Worm (Caenorhabditis elegans) whole organism, young adult: ENCODE results near the gene pinn-1.

Experiments
- B0261.1 ChIP-seq: sonication (generic microtip); optimal IDR thresholded peaks from 2 replicates; lab custom pipeline; 2016; ENCODE audit warnings: mild to moderate bottlenecking, missing genetic modification characterization, moderate library complexity, missing compliant biosample characterization
- B0336.3 ChIP-seq: fragments of 200-800 bp; sonication (Bioruptor generic); IDR thresholded peaks from 2 replicates; pipeline ENCODE4 v1.3.6; 2022; ENCODE audit warnings: missing genetic modification characterization, missing compliant biosample characterization
- C06A6.2 ChIP-seq: fragments of 200-800 bp; sonication (Bioruptor generic); conservative IDR thresholded peaks from 2 replicates; pipeline ENCODE4 v1.3.6; 2022; ENCODE audit warnings: missing genetic modification characterization, missing compliant biosample characterization
- C17E4.6 ChIP-seq: fragments of 200-800 bp; sonication (Bioruptor generic); IDR thresholded peaks from 2 replicates; pipeline ENCODE4 v1.3.6; 2022; ENCODE audit warnings: missing genetic modification reagents, missing genetic modification characterization, missing compliant biosample characterization
- F22D6.2 ChIP-seq: sonication (generic microtip); optimal IDR thresholded peaks from 2 replicates; lab custom pipeline; 2016; ENCODE audit warnings: mild to moderate bottlenecking, missing genetic modification characterization, missing compliant biosample characterization
- F33H1.4 ChIP-seq: fragments of 200-800 bp; sonication (Bioruptor generic); IDR thresholded peaks from 2 replicates; pipeline ENCODE4 v1.3.6; 2022; ENCODE audit warnings: missing genetic modification reagents, missing genetic modification characterization, missing compliant biosample characterization
- F37B4.10 ChIP-seq: fragments of 200-800 bp; sonication (Bioruptor generic); IDR thresholded peaks from 2 replicates; pipeline ENCODE4 v1.3.6; 2022; ENCODE audit warnings: missing genetic modification characterization, missing compliant biosample characterization
- F57C9.4 ChIP-seq: sonication (generic microtip); optimal IDR thresholded peaks from 2 replicates; lab custom pipeline; 2017; ENCODE audit warnings: mild to moderate bottlenecking, missing genetic modification characterization, missing compliant biosample characterization
- T26A5.8 ChIP-seq: sonication (generic microtip); optimal IDR thresholded peaks from 2 replicates; lab custom pipeline; 2016; ENCODE audit warnings: missing genetic modification characterization, missing compliant biosample characterization
- Y53F4B.3 ChIP-seq: fragments of 200-800 bp; sonication (Bioruptor generic); IDR thresholded peaks from 2 replicates; pipeline ENCODE4 v1.3.6; 2022; ENCODE audit warnings: missing genetic modification reagents, missing genetic modification characterization, missing compliant biosample characterization
- Y67H2A.10 ChIP-seq: fragments of 200-800 bp; sonication (Bioruptor generic); conservative IDR thresholded peaks from 2 replicates; pipeline ENCODE4 v1.3.6; 2022; ENCODE audit warnings: missing genetic modification reagents, missing genetic modification characterization, missing compliant biosample characterization
- aptf-2 ChIP-seq: fragments of 200-800 bp; sonication (Bioruptor generic); conservative IDR thresholded peaks from 2 replicates; pipeline ENCODE4 v1.3.6; 2022; ENCODE audit warnings: missing genetic modification reagents, missing genetic modification characterization, missing compliant biosample characterization
- atf-7 ChIP-seq: sonication (generic microtip); optimal IDR thresholded peaks from 2 replicates; lab custom pipeline; 2017; ENCODE audit warnings: mild to moderate bottlenecking, missing genetic modification characterization, missing compliant biosample characterization
- ceh-79 ChIP-seq: sonication (generic microtip); optimal IDR thresholded peaks from 2 replicates; lab custom pipeline; 2017; ENCODE audit warnings: mild to moderate bottlenecking, missing genetic modification characterization, missing compliant biosample characterization
- chd-7 ChIP-seq: sonication (generic microtip); optimal IDR thresholded peaks from 2 replicates; lab custom pipeline; 2016; ENCODE audit warnings: mild to moderate bottlenecking, missing genetic modification characterization, moderate library complexity, missing compliant biosample characterization
- dpl-1 ChIP-seq: fragments of 150-350 bp; optimal IDR thresholded peaks from 2 replicates; lab custom pipeline; 2014; ENCODE audit warnings: missing biosample characterization, missing genetic modification reagents, missing genetic modification characterization
- egl-18 ChIP-seq: fragments of 200-800 bp; sonication (Bioruptor generic); IDR thresholded peaks from 2 replicates; pipeline ENCODE4 v1.3.6; 2022; ENCODE audit warnings: missing genetic modification reagents, missing genetic modification characterization, missing compliant biosample characterization
- egrh-3 ChIP-seq: fragments of 200-800 bp; sonication (Bioruptor generic); IDR thresholded peaks from 2 replicates; pipeline ENCODE4 v1.3.6; 2022; ENCODE audit warnings: missing genetic modification reagents, missing genetic modification characterization, missing compliant biosample characterization
- him-1 ChIP-seq: sonication (generic microtip); optimal IDR thresholded peaks from 2 replicates; lab custom pipeline; 2016; ENCODE audit warnings: missing genotype, missing genetic modification reagents, missing genetic modification characterization, missing compliant biosample characterization
- hlh-12 ChIP-seq: sonication (generic microtip); optimal IDR thresholded peaks from 2 replicates; lab custom pipeline; 2016; ENCODE audit warnings: missing genetic modification characterization, missing compliant biosample characterization
- hlh-26 ChIP-seq: fragments of 200-800 bp; sonication (Bioruptor generic); conservative IDR thresholded peaks from 2 replicates; pipeline ENCODE4 v1.3.6; 2022; ENCODE audit warnings: missing genetic modification reagents, missing genetic modification characterization, missing compliant biosample characterization
- hmg-1.2 ChIP-seq: fragments of 200-800 bp; sonication (Bioruptor generic); IDR thresholded peaks from 2 replicates; pipeline ENCODE4 v1.3.6; 2022; ENCODE audit warnings: missing genetic modification reagents, missing genetic modification characterization, missing compliant biosample characterization
- hmg-20 ChIP-seq: fragments of 200-800 bp; sonication (Bioruptor generic); IDR thresholded peaks from 2 replicates; pipeline ENCODE4 v1.3.6; 2022; ENCODE audit warnings: missing genetic modification reagents, missing genetic modification characterization, missing compliant biosample characterization
- hsf-1 ChIP-seq: fragments of 200-800 bp; sonication (Bioruptor generic); IDR thresholded peaks from 2 replicates; pipeline ENCODE4 v1.3.6; 2022; ENCODE audit warnings: missing genetic modification reagents, missing genetic modification characterization, missing compliant biosample characterization
- let-607 ChIP-seq, 2 experiments: fragments of 200-800 bp in 1 of 2; sonication (Bioruptor generic) in 1 of 2; sonication (generic microtip) in 1 of 2; optimal IDR thresholded peaks; 2 replicates each; lab custom pipeline; 2016 to 2018; ENCODE audit warnings: mild to moderate bottlenecking in 2 of 2, missing compliant biosample characterization in 2 of 2, missing genetic modification characterization in 2 of 2, moderate library complexity in 2 of 2, missing genotype in 1 of 2
- lin-26 ChIP-seq: fragments of 200-800 bp; sonication (Bioruptor generic); IDR thresholded peaks from 2 replicates; pipeline ENCODE4 v1.3.6; 2022; ENCODE audit warnings: missing genetic modification reagents, missing genetic modification characterization, missing compliant biosample characterization
- lin-40 ChIP-seq: sonication (generic microtip); optimal IDR thresholded peaks from 2 replicates; lab custom pipeline; 2016; ENCODE audit warnings: missing genetic modification characterization, mild to moderate bottlenecking, missing compliant biosample characterization, missing genotype, missing genetic modification reagents
- lir-1 ChIP-seq: fragments of 200-800 bp; sonication (Bioruptor generic); conservative IDR thresholded peaks from 2 replicates; pipeline ENCODE4 v1.3.6; 2022; ENCODE audit warnings: missing genetic modification reagents, missing genetic modification characterization, missing compliant biosample characterization
- lsy-27 ChIP-seq: sonication (generic microtip); optimal IDR thresholded peaks from 2 replicates; lab custom pipeline; 2017; ENCODE audit warnings: missing genetic modification characterization, mild to moderate bottlenecking, missing compliant biosample characterization, antibody characterized with exemption, missing genotype, borderline replicate concordance; ENCODE audit not compliant: insufficient read depth
- madf-3 ChIP-seq: fragments of 200-800 bp; sonication (Bioruptor generic); IDR thresholded peaks from 2 replicates; pipeline ENCODE4 v1.3.6; 2022; ENCODE audit warnings: missing genetic modification reagents, missing genetic modification characterization, missing compliant biosample characterization
- mes-4 ChIP-seq: sonication (generic microtip); optimal IDR thresholded peaks from 2 replicates; lab custom pipeline; 2016; ENCODE audit warnings: missing genotype, missing genetic modification characterization, missing compliant biosample characterization
- nfya-2 ChIP-seq: fragments of 200-800 bp; sonication (Bioruptor generic); IDR thresholded peaks from 2 replicates; pipeline ENCODE4 v1.3.6; 2022; ENCODE audit warnings: missing genetic modification reagents, missing genetic modification characterization, missing compliant biosample characterization
- nhr-120 ChIP-seq: fragments of 200-800 bp; sonication (Bioruptor generic); IDR thresholded peaks from 2 replicates; pipeline ENCODE4 v1.3.6; 2022; ENCODE audit warnings: missing genetic modification characterization, missing compliant biosample characterization
- nhr-27 ChIP-seq: fragments of 200-800 bp; sonication (Bioruptor generic); optimal IDR thresholded peaks from 2 replicates; lab custom pipeline; 2018; ENCODE audit warnings: mild to moderate bottlenecking, missing genetic modification characterization, moderate library complexity, missing compliant biosample characterization
- nhr-80 ChIP-seq: sonication (generic microtip); optimal IDR thresholded peaks from 2 replicates; lab custom pipeline; 2016; ENCODE audit warnings: missing genetic modification characterization, missing compliant biosample characterization
- rec-8 ChIP-seq, 2 experiments: sonication (generic microtip); optimal IDR thresholded peaks; 2 replicates each; lab custom pipeline; 2016; ENCODE audit warnings: mild to moderate bottlenecking in 2 of 2, missing genetic modification characterization in 2 of 2, missing genetic modification reagents in 2 of 2, missing genotype in 2 of 2, missing biosample characterization in 1 of 2, missing compliant biosample characterization in 1 of 2, moderate library complexity in 1 of 2
- sdz-38 ChIP-seq: sonication (generic microtip); optimal IDR thresholded peaks from 2 replicates; lab custom pipeline; 2016; ENCODE audit warnings: missing genotype, missing genetic modification characterization, missing compliant biosample characterization
- snpc-1.1 ChIP-seq: sonication (generic microtip); optimal IDR thresholded peaks from 2 replicates; lab custom pipeline; 2017; ENCODE audit warnings: missing genetic modification characterization, mild to moderate bottlenecking, missing compliant biosample characterization, antibody characterized with exemption, moderate library complexity, missing genotype, missing genetic modification reagents; ENCODE audit not compliant: insufficient read depth
- snpc-3.4 ChIP-seq: sonication (generic microtip); optimal IDR thresholded peaks from 2 replicates; lab custom pipeline; 2017; ENCODE audit warnings: missing genetic modification characterization, mild to moderate bottlenecking, missing compliant biosample characterization, antibody characterized with exemption, moderate library complexity, missing genotype, missing genetic modification reagents
- unc-62 ChIP-seq: fragments of 150-350 bp; optimal IDR thresholded peaks from 2 replicates; lab custom pipeline; 2014; ENCODE audit warnings: missing biosample characterization, missing genetic modification reagents, missing genetic modification characterization
- zfh-2 ChIP-seq: fragments of 200-800 bp; sonication (Bioruptor generic); conservative IDR thresholded peaks from 2 replicates; pipeline ENCODE4 v1.3.6; 2022; ENCODE audit warnings: missing genetic modification reagents, missing genetic modification characterization, missing compliant biosample characterization
- zim-3 ChIP-seq: sonication (generic microtip); optimal IDR thresholded peaks from 2 replicates; lab custom pipeline; 2017; ENCODE audit warnings: mild to moderate bottlenecking, missing genetic modification characterization, moderate library complexity, missing compliant biosample characterization
- ztf-3 ChIP-seq: fragments of 200-800 bp; sonication (Bioruptor generic); optimal IDR thresholded peaks from 2 replicates; lab custom pipeline; 2018; ENCODE audit warnings: mild to moderate bottlenecking, missing genetic modification characterization, missing compliant biosample characterization

Gene pinn-1

DNA sequence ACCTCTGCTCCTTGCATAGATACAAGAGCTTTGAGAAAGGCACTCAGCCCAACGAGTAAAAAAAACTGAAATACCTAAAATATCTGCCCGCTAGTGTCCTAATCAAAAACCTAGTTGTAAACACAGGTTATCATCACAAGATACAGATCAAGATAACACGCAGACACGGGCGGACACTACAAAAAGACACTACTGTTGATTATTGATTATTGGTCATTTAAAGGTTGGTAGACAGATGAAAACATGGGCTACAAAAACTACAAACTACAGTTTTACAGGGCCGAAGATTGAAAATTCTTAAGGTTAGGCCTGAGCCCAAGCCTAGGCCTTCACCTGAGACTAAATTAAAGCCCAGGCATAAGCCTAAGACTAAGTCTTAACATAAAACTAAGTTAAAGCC, 30.0 kb downstream of the pinn-1 start:
- TF ChIP-seq F37B4.10 (GFP tag; lab: Robert Waterston, UW), result no peak
- TF ChIP-seq nhr-80 (tag; lab: Kevin White, UChicago), result no peak
- TF ChIP-seq dpl-1 (GFP tag; lab: Kevin White, UChicago), result no peak
- TF ChIP-seq nfya-2, result no peak

DNA sequence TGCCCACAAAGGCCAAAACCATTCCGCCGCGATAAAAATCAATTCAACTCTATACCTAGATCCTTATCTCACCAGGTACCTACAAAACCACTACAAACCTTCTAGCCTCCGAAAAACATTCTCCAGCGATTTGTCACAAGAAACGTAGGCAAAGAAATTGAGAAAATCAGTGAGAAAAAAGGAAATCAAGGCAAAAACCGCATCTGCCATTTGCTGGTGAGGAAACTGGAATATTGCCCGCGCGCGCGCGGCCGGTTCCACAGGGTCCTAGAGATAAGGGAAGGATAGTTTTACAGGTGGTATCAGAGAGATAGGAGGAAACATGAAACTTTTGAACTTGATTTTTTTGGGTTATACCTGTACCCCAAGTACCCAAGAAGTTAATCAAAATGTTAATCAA, 31.2 kb downstream of the pinn-1 start:
- TF ChIP-seq Y53F4B.3 (GFP tag; lab: Robert Waterston, UW) (no peak), egrh-3 (GFP tag; lab: Robert Waterston, UW) (no peak), snpc-1.1 (tag; lab: Kevin White, UChicago) (no peak), nhr-27 (no peak), nhr-120 (GFP tag; lab: Robert Waterston, UW) (no peak), ztf-3 (no peak), lsy-27 (tag; lab: Kevin White, UChicago) (no peak), C06A6.2 (GFP tag; lab: Robert Waterston, UW) (no peak), rec-8 (tag; optimal IDR thresholded peaks at IDR 0.05; lab: Kevin White, UChicago) (no peak)
- TF ChIP-seq, all 124 proteins: peak for 0

ce11 chrII:2856114-2856513, 32.7 kb downstream of the pinn-1 start:
- TF ChIP-seq let-607 (tag; optimal IDR thresholded peaks at IDR 0.05; lab: Kevin White, UChicago), result no peak
- no peak for TF ChIP-seq zfh-2
- TF ChIP-seq Y53F4B.3 (GFP tag; lab: Robert Waterston, UW), result no peak
- TF ChIP-seq lin-26 (GFP tag; lab: Robert Waterston, UW), result no peak
- no peak for TF ChIP-seq ceh-79
- TF ChIP-seq T26A5.8 (tag; lab: Kevin White, UChicago), result no peak
- TF ChIP-seq F37B4.10 (GFP tag; lab: Robert Waterston, UW), result no peak
- no peak for TF ChIP-seq F33H1.4 (GFP tag; lab: Robert Waterston, UW)
- TF ChIP-seq lin-40, result no peak
- TF ChIP-seq hlh-26 (GFP tag; lab: Robert Waterston, UW), result no peak
- no peak for TF ChIP-seq zim-3
- TF ChIP-seq B0336.3 (GFP tag; lab: Robert Waterston, UW), result no peak
- no peak for TF ChIP-seq chd-7
- no peak for TF ChIP-seq egrh-3 (GFP tag; lab: Robert Waterston, UW)
- no peak for TF ChIP-seq atf-7 (tag; lab: Kevin White, UChicago)
- no peak for TF ChIP-seq B0261.1 (tag; lab: Kevin White, UChicago)
- TF ChIP-seq egl-18, result no peak
- no peak for TF ChIP-seq F22D6.2 (tag; lab: Kevin White, UChicago)

ce11 chrII:2854794-2855193, 34.0 kb downstream of the pinn-1 start:
- no peak for TF ChIP-seq madf-3 (GFP tag; lab: Robert Waterston, UW)
- TF ChIP-seq lir-1, result no peak
- TF ChIP-seq hmg-1.2 (GFP tag; lab: Robert Waterston, UW), result peak; percentile 36; the same call in 1 of the 2 replicates

DNA sequence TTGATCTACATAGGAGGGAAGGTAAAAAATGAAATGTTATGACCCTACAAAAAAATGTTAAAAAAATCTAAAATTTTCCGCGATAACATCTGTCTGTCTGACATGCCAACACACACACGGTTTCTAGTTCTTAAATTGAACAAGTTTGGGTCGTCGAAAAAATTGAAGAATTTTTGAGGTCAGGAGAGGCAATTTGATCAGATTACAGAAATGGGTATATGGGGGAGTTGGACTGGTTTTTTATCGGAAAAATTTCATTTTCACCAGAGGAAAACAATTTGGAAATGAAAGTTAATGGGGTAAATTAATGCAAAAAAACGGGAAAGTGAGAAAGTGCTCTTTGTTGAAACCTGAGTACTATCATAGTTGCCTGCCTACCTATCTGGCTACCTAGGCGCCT, 35.0 kb downstream of the pinn-1 start:
- TF ChIP-seq him-1 (tag; lab: Kevin White, UChicago) (no peak), rec-8 (tag; optimal IDR thresholded peaks at IDR 0.05; lab: Kevin White, UChicago) (no peak), lir-1 (no peak), hmg-20 (GFP tag; lab: Robert Waterston, UW) (no peak), hlh-12 (tag; lab: Kevin White, UChicago) (no peak), madf-3 (GFP tag; lab: Robert Waterston, UW) (no peak), F57C9.4 (tag; lab: Kevin White, UChicago) (no peak), C17E4.6 (GFP tag; lab: Robert Waterston, UW) (no peak), mes-4 (tag; lab: Kevin White, UChicago) (no peak), aptf-2 (GFP tag; lab: Robert Waterston, UW) (no peak), egl-18 (no peak), snpc-3.4 (tag; lab: Kevin White, UChicago) (no peak), lin-40 (no peak), hsf-1 (no peak), Y67H2A.10 (no peak), unc-62 (no peak), sdz-38 (no peak)
